Fruit fly (Drosophila melanogaster) whole organism, prepupa: ENCODE data around the gene CG5445.

Experiments
- Blimp-1 ChIP-seq: fragments of 200-800 bp; sonication (Bioruptor generic); optimal IDR thresholded peaks from 3 replicates; lab custom pipeline; 2017; ENCODE audit warnings: missing biosample characterization, missing genetic modification characterization, mild to moderate bottlenecking, moderate library complexity, missing genetic modification reagents
- CG10669 ChIP-seq: fragments of 200-800 bp; sonication (Bioruptor generic); optimal IDR thresholded peaks from 3 replicates; lab custom pipeline; 2018; ENCODE audit warnings: missing biosample characterization, mild to moderate bottlenecking, missing genetic modification characterization, moderate library complexity
- CG6792 ChIP-seq: fragments of 200-800 bp; sonication (Bioruptor generic); optimal IDR thresholded peaks from 3 replicates; lab custom pipeline; 2016; ENCODE audit warnings: missing biosample characterization, missing genetic modification characterization
- CG7368 ChIP-seq: fragments of 200-800 bp; sonication (Bioruptor generic); optimal IDR thresholded peaks from 3 replicates; lab custom pipeline; 2016; ENCODE audit warnings: missing biosample characterization, missing genetic modification characterization
- CG9139 ChIP-seq: fragments of 200-800 bp; sonication (Bioruptor generic); optimal IDR thresholded peaks from 3 replicates; lab custom pipeline; 2017; ENCODE audit warnings: missing biosample characterization, mild to moderate bottlenecking, missing genetic modification characterization
- Eip75B ChIP-seq: fragments of 200-800 bp; sonication (Bioruptor generic); optimal IDR thresholded peaks from 3 replicates; lab custom pipeline; 2016; ENCODE audit warnings: missing biosample characterization, missing genetic modification characterization
- Ets96B ChIP-seq: fragments of 200-800 bp; optimal IDR thresholded peaks from 2 replicates; lab custom pipeline; 2019; ENCODE audit warnings: missing biosample characterization, mild to moderate bottlenecking, missing genetic modification characterization, moderate library complexity
- Sox102F ChIP-seq: fragments of 200-800 bp; sonication (Bioruptor generic); optimal IDR thresholded peaks from 2 replicates; lab custom pipeline; 2016; ENCODE audit warnings: missing biosample characterization, mild to moderate bottlenecking, missing genetic modification characterization
- dsx ChIP-seq: fragments of 200-800 bp; optimal IDR thresholded peaks from 3 replicates; lab custom pipeline; 2019; ENCODE audit warnings: missing biosample characterization, mild to moderate bottlenecking, missing genetic modification characterization, moderate library complexity; ENCODE audit not compliant: poor library complexity, severe bottlenecking
- ss ChIP-seq, 2 experiments: fragments of 200-800 bp; sonication (Bioruptor generic); optimal IDR thresholded peaks; 2 replicates in 1 of 2; 3 replicates in 1 of 2; lab custom pipeline; 2017 to 2018; ENCODE audit warnings: mild to moderate bottlenecking in 2 of 2, missing biosample characterization in 2 of 2, missing genetic modification characterization in 2 of 2, moderate library complexity in 1 of 2

- TF ChIP-seq CG9139 (GFP tag; lab: Kevin White, UChicago) (no peak), Ets96B (tag; lab: Kevin White, UChicago) (no peak), Sox102F (GFP tag; lab: Kevin White, UChicago) (no peak), CG6792 (GFP tag; lab: Kevin White, UChicago) (no peak), CG7368 (no peak), ss (GFP tag; optimal IDR thresholded peaks at IDR 0.05; lab: Kevin White, UChicago) (no peak), Blimp-1 (GFP tag; lab: Kevin White, UChicago) (no peak), dsx (no peak), Eip75B (no peak), CG10669 (GFP tag; lab: Kevin White, UChicago) (no peak)
These were observed 6.9 kb downstream of the CG5445 start for dm6 chrX:17289225-17289624.
